Worm (Caenorhabditis elegans) whole organism, L1 larva: ENCODE data around the gene srh-146.

Experiments used
- ama-1 ChIP-seq: fragments of 150-350 bp; optimal IDR thresholded peaks from 2 replicates; lab custom pipeline; 2014
- mdl-1 ChIP-seq, 2 experiments: fragments of 150-350 bp; optimal IDR thresholded peaks; 2 replicates each; lab custom pipeline; 2014 to 2017; ENCODE audit warnings: missing biosample characterization in 2 of 2, missing genetic modification characterization in 2 of 2, inconsistent platforms in 1 of 2
- nhr-12 ChIP-seq: sonication (generic microtip); optimal IDR thresholded peaks from 2 replicates; lab custom pipeline; 2017; ENCODE audit warnings: missing biosample characterization, missing genetic modification characterization
- pag-3 ChIP-seq: sonication (generic microtip); optimal IDR thresholded peaks from 2 replicates; lab custom pipeline; 2017; ENCODE audit warnings: missing genetic modification characterization, mild to moderate bottlenecking, missing compliant biosample characterization, antibody characterized with exemption, borderline replicate concordance; ENCODE audit not compliant: insufficient read depth
- unc-130 ChIP-seq: fragments of 150-350 bp; optimal IDR thresholded peaks from 2 replicates; lab custom pipeline; 2017; ENCODE audit warnings: missing biosample characterization, missing genetic modification characterization, inconsistent platforms

DNA sequence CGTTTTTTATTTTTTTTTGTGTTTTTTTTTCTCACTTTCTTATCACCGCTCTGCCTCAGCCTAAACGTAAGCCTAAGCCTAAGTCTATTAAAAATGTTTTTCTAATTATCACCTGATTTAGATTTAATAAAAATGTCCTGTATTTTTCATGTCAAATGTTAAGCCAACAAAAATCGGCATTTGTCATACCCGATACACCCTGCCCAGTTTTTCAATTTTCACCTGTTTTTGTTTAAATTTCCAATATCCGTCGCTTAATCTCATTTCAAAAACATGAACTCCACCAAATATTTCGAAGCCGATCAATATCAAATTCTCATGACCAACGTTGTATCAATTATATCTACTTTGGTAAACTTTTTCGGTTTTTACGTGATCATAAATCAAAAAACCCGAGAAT, 17.2 kb downstream of the srh-146 start, which contains the start of gene C31B8.1:
- TF ChIP-seq mdl-1 (tag; optimal IDR thresholded peaks at IDR 0.05; lab: Kevin White, UChicago) (no peak), nhr-12 (tag; lab: Kevin White, UChicago) (no peak), unc-130 (tag; lab: Kevin White, UChicago) (no peak), pag-3 (tag; lab: Kevin White, UChicago) (no peak), ama-1 (lab: Kevin White, UChicago) (no peak)
